Worm (Caenorhabditis elegans): ENCODE measurements around the gene F54E2.1.

The F54E2.1 gene

DNA sequence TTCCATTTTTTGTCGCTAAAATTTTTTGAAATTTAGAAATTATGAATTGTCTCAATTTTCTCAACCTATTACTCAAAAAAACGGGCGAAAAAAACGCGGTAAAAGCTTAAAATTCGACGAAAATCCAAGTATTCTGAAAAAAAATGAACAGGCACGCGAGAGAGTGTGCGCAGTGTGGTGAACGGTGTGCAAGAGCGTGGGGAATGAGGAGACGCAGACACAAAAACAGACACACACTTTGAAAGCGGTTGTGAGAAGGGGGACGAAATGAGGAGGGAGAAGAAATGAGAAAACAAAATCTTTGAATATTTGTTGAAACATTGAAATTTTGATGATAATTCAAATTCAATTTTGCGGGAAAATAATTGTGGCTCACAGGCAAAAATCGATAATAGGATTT lies 16.6 kb downstream of the F54E2.1 start, which contains the start of gene T03D3.5:
TSS of gene T03D3.5 (minus strand) at position 21 of the 400 bp plus-strand sequence.
- TF ChIP-seq crh-2 (tag; optimal IDR thresholded peaks at IDR 0.05) (no peak), sma-3 (GFP tag; optimal IDR thresholded peaks at IDR 0.05) (no peak), gmeb-1 (tag; optimal IDR thresholded peaks at IDR 0.05) (no peak)

DNA sequence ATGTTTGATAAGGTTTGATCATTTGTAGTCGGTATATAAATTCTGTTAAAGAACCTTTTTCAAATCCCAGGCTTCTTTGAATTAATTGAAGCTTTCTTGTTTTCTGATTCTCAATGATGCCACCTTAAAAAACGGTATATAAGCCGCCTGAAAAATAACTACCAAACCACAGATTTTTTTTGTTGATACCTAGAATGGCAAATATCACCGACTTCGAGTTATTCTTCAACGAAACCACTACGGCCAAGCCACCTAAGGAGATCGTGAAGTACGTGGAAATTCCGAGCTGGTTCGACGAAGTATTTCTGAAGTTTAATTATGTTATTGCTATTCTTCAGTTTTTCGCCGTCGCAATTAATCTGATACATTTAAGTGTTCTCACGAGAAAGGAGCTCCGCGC lies 20.6 kb downstream of the F54E2.1 start, which contains the start of gene srw-2:
TSS of gene srw-2 (plus strand) at position 62 of the 400 bp plus-strand sequence.
- TF ChIP-seq nhr-6 (tag; optimal IDR thresholded peaks at IDR 0.05) (no peak), elt-3 (tag; optimal IDR thresholded peaks at IDR 0.05) (no peak), snpc-4 (tag; optimal IDR thresholded peaks at IDR 0.05) (no peak), mbf-1 (tag; optimal IDR thresholded peaks at IDR 0.05) (no peak), aly-2 (tag; optimal IDR thresholded peaks at IDR 0.05) (no peak), F13H6.1 (tag; optimal IDR thresholded peaks at IDR 0.05) (no peak), Y55F3AM.14 (GFP tag; optimal IDR thresholded peaks at IDR 0.05) (no peak), sma-9 (GFP tag; optimal IDR thresholded peaks at IDR 0.05) (no peak), sma-9 (tag; optimal IDR thresholded peaks at IDR 0.05) (no peak), nhr-77 (tag; optimal IDR thresholded peaks at IDR 0.05) (no peak), R02D3.7 (tag; optimal IDR thresholded peaks at IDR 0.05) (no peak), ztf-1 (GFP tag; conservative IDR thresholded peaks at IDR 0.05) (no peak), gmeb-1 (tag; optimal IDR thresholded peaks at IDR 0.05) (no peak), mab-5 (tag; optimal IDR thresholded peaks at IDR 0.05) (no peak), lsy-2 (tag; optimal IDR thresholded peaks at IDR 0.05) (no peak)

DNA sequence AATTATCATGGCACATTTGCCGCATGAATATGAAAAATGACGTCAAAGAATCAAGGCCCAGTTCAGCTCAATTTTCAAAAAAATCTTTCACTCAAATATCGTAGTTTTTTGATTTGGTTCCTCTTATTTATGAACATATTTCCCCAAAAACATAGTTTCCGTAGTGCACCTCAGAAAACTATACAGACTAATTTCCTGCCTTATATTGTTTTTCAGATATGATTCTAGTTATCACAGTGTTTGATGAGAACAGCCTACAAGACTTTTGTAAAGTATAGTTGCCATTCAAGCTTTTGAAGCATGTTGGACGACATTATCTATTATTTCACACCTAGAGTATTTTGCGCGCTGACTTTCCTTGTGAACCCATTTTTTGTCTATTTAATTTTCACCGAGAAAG lies 22.5 kb downstream of the F54E2.1 start, which contains the start of gene srj-50:
TSS of gene srj-50 (plus strand) at position 301 of the 400 bp plus-strand sequence.
- TF ChIP-seq ztf-4 (tag; optimal IDR thresholded peaks at IDR 0.05) (no peak), blmp-1 (tag; optimal IDR thresholded peaks at IDR 0.05; ENCODE audit: insufficient read depth) (no peak), peb-1 (tag; optimal IDR thresholded peaks at IDR 0.05) (no peak), sma-9 (GFP tag; optimal IDR thresholded peaks at IDR 0.05) (no peak), sma-9 (tag; optimal IDR thresholded peaks at IDR 0.05) (no peak), zag-1 (tag; optimal IDR thresholded peaks at IDR 0.05) (no peak), ceh-16 (tag; optimal IDR thresholded peaks at IDR 0.05) (no peak), nhr-129 (tag; optimal IDR thresholded peaks at IDR 0.05) (no peak), unc-55 (GFP tag; optimal IDR thresholded peaks at IDR 0.05) (no peak), mab-5 (tag; optimal IDR thresholded peaks at IDR 0.05) (no peak), ceh-82 (tag; optimal IDR thresholded peaks at IDR 0.05) (no peak)

DNA sequence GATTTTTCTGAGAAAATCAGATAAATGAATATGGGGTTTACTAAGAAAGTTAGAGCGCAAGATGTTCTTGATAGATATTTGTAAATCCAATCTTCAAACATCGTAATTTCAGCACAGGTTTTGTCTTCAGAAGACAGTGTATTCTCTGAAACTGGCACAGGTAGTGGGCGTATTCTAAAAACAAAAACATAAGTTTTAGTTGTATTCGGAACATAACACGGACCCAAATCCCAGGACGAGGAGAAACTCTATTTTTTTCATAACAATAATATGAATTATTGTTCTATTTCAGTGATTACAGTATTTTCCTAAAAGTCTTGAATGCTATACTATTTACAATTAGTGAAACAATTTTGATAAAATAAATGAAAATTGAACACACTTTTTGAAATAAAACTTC lies 26.3 kb downstream of the F54E2.1 start, which contains the start of gene srj-45:
TSS of gene srj-45 (minus strand) at position 101 of the 400 bp plus-strand sequence.
- TF ChIP-seq zag-1 (tag; optimal IDR thresholded peaks at IDR 0.05) (no peak), unc-62 (GFP tag; optimal IDR thresholded peaks at IDR 0.05) (no peak), unc-39 (tag; optimal IDR thresholded peaks at IDR 0.05) (no peak), peb-1 (tag; optimal IDR thresholded peaks at IDR 0.05) (no peak), blmp-1 (tag; optimal IDR thresholded peaks at IDR 0.05; ENCODE audit: insufficient read depth) (no peak), ztf-4 (tag; optimal IDR thresholded peaks at IDR 0.05) (no peak), snpc-4 (tag; optimal IDR thresholded peaks at IDR 0.05) (no peak), C34F6.9 (tag; optimal IDR thresholded peaks at IDR 0.05) (no peak), aly-2 (tag; optimal IDR thresholded peaks at IDR 0.05) (no peak)

DNA sequence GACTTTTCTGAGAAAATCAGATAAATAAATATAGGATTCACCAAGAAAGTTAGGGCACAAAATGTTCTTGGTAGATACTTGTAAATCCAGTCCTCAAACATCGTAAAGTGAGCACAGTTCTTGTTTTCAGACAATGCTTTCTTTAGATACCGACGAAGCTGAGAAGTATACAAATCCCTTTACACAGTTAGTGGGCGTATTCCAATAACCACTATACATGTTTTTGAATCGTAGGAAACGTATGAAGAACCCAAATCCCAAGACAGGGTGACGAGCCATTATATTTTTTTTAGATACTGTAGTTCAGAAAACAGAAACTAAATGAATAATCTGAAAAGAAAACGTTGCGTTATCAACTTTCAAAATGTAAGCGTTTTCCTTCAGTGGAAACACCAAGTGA lies 35.6 kb downstream of the F54E2.1 start, which contains the start of gene srj-44:
TSS of gene srj-44 (minus strand) at position 101 of the 400 bp plus-strand sequence.
- TF ChIP-seq snpc-4 (tag; optimal IDR thresholded peaks at IDR 0.05) (no peak), egl-27 (tag; optimal IDR thresholded peaks at IDR 0.05) (no peak), R02D3.7 (tag; optimal IDR thresholded peaks at IDR 0.05) (no peak), gmeb-1 (tag; optimal IDR thresholded peaks at IDR 0.05) (no peak), elt-1 (tag; optimal IDR thresholded peaks at IDR 0.05) (no peak), dmd-4 (tag; optimal IDR thresholded peaks at IDR 0.05) (no peak), zag-1 (tag; optimal IDR thresholded peaks at IDR 0.05) (no peak), ztf-4 (tag; optimal IDR thresholded peaks at IDR 0.05) (no peak), ztf-1 (GFP tag; conservative IDR thresholded peaks at IDR 0.05) (no peak), sem-4 (tag; optimal IDR thresholded peaks at IDR 0.05) (no peak), nhr-25 (tag; optimal IDR thresholded peaks at IDR 0.05) (no peak), ceh-82 (tag; optimal IDR thresholded peaks at IDR 0.05) (no peak), nhr-12 (tag; optimal IDR thresholded peaks at IDR 0.05) (no peak), nhr-129 (tag; optimal IDR thresholded peaks at IDR 0.05) (no peak)

Measured in whole organism, L2 larva.